Worm (Caenorhabditis elegans): ENCODE data around the gene ugt-44.
A peak's percentile ranks its signal among the peaks of the same experiment; 100 is the strongest.

DNA sequence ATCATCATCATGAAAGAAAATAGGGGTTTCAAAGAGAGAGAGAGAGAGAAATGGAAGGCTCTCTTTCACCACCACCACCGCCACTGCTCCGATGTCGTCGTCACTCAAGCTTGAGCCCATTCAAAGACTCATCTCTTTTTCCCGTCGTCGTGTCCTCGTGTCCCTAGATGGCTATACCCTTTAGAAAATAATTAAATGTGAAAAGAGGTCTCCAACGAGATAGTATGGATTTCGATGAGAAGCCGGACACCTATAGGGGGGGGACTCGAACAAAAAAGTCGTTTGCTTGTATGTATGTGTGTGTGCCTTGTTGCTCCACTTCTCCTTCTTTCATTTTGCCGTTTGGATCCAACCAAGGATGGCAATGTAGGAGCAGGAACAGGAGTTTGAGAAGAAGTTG lies 35.5 kb downstream of the ugt-44 start:
- TF ChIP-seq mep-1 (tag; optimal IDR thresholded peaks at IDR 0.05), result no peak
- TF ChIP-seq snpc-4 (tag; optimal IDR thresholded peaks at IDR 0.05), result no peak
- TF ChIP-seq unc-62 (GFP tag; optimal IDR thresholded peaks at IDR 0.05), result peak; percentile 4
- TF ChIP-seq lsy-2 (tag; optimal IDR thresholded peaks at IDR 0.05), result no peak
- TF ChIP-seq unc-39 (tag; optimal IDR thresholded peaks at IDR 0.05), result no peak
